Worm (Caenorhabditis elegans): ENCODE results near the gene set-3.
A peak's percentile ranks its signal among the peaks of the same experiment; 100 is the strongest.

Gene set-3

DNA sequence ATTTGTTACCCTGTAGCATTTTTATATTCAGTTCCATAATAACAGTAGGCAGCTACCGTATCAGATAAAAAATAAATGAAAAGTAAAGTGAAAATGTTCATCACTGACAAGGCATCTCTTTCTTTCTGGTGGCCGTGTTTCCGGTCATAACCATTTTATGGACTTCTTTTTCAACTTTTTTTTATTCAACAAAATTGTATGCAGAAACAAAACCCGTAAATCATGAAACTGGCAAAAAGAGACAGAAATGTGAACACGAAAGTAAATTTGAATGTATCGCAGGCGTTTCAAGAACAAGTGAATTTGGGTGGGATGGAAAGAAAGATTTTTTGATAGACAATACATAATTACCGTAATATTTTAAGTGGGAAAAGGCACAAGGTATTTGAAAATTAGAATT is 30.7 kb upstream of the set-3 start, which contains the start of gene clec-162:
clec-162 (minus strand) TSS at position 101 of the 400 bp plus-strand sequence.
- TF ChIP-seq ztf-1 (GFP tag; conservative IDR thresholded peaks at IDR 0.05), result no peak
- TF ChIP-seq lin-39 (tag; optimal IDR thresholded peaks at IDR 0.05), result no peak
- no peak for TF ChIP-seq sma-3 (GFP tag; optimal IDR thresholded peaks at IDR 0.05)
- TF ChIP-seq fos-1 (tag; optimal IDR thresholded peaks at IDR 0.05), result no peak
- TF ChIP-seq elt-3 (tag; optimal IDR thresholded peaks at IDR 0.05), result no peak

DNA sequence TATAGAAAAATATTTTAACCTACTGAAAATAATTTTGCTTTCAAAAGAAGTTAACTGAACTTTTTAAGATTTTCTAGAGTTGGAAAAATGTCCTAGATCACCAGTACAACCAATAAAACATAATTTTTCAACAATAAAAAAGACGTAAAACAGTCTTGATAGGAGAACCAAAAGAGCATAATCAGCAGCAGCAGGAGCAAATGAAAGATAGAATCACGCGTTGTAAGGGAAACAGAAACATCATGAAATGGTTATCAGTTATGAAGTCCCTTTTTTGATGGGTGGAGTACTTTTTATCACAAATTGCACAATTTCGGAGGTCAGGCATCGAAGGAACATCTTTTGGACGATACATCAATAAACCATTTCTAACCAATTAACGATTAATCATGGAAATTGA is 27.6 kb upstream of the set-3 start:
- TF ChIP-seq aly-2 (tag; optimal IDR thresholded peaks at IDR 0.05) (no peak), F13H6.1 (tag; optimal IDR thresholded peaks at IDR 0.05) (peak; percentile 23), peb-1 (tag; optimal IDR thresholded peaks at IDR 0.05) (no peak), gmeb-1 (tag; optimal IDR thresholded peaks at IDR 0.05) (peak; percentile 6), ztf-11 (tag; optimal IDR thresholded peaks at IDR 0.05) (no peak), fos-1 (tag; optimal IDR thresholded peaks at IDR 0.05) (peak; percentile 86), unc-62 (GFP tag; optimal IDR thresholded peaks at IDR 0.05) (no peak), sma-9 (GFP tag; optimal IDR thresholded peaks at IDR 0.05) (peak; percentile 71), sma-9 (tag; optimal IDR thresholded peaks at IDR 0.05) (no peak), ztf-1 (GFP tag; conservative IDR thresholded peaks at IDR 0.05) (no peak), lsy-2 (tag; optimal IDR thresholded peaks at IDR 0.05) (no peak), crh-2 (tag; optimal IDR thresholded peaks at IDR 0.05) (peak; percentile 60)

DNA sequence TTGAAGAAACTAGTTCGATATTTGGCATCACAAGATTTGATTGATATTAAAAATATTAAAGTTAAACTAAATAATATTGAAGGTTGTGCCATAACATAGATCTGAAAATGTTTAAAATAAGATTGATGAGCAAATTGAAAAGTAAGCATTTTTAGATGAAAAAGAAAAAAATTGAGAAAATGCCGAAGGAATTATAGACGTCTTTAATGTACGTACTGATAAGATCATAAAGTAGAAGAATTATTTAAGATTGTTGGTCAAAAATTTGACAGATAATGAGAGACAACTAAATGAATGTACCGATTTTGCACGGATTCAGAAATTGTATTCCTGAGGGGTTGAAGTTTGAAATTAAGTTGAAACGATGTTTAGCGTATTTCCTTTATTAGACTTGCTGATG is 25.8 kb upstream of the set-3 start, which contains the start of gene ncx-7:
ncx-7 (minus strand) TSS at position 101 of the 400 bp plus-strand sequence.
- no peak for TF ChIP-seq nhr-129 (tag; optimal IDR thresholded peaks at IDR 0.05)
- no peak for TF ChIP-seq peb-1 (tag; optimal IDR thresholded peaks at IDR 0.05)
- no peak for TF ChIP-seq nhr-12 (tag; optimal IDR thresholded peaks at IDR 0.05)
- no peak for TF ChIP-seq alr-1 (tag; optimal IDR thresholded peaks at IDR 0.05)
- no peak for TF ChIP-seq dmd-4 (tag; optimal IDR thresholded peaks at IDR 0.05)
- no peak for TF ChIP-seq lin-39 (tag; optimal IDR thresholded peaks at IDR 0.05)
- TF ChIP-seq ama-1 (optimal IDR thresholded peaks at IDR 0.05), result no peak
- TF ChIP-seq ztf-4 (tag; optimal IDR thresholded peaks at IDR 0.05), result no peak
- TF ChIP-seq F13H6.1 (tag; optimal IDR thresholded peaks at IDR 0.05), result no peak
- TF ChIP-seq ztf-1 (GFP tag; conservative IDR thresholded peaks at IDR 0.05), result no peak
- TF ChIP-seq aly-2 (tag; optimal IDR thresholded peaks at IDR 0.05), result no peak
- no peak for TF ChIP-seq blmp-1 (tag; optimal IDR thresholded peaks at IDR 0.05; ENCODE audit: insufficient read depth)
- TF ChIP-seq nhr-10 (tag; optimal IDR thresholded peaks at IDR 0.05), result no peak

DNA sequence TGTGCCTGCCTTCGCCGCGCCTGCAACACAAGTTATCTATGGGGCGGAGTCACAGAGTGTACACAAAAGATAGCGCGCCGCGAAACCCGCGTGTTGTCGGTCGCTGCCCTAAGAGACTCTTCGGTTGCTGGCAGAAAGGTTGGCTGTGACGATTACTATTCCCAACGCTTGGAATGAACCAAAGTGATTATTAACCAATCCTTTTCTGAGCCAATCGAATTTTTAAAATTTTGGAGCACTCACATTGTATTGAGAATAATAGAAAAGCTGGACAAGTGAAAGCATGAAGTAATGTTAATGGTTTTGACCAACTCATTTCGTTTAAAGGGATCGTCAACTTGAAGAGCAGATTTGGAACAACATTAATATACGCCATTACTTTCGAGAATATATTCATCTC is 22.9 kb upstream of the set-3 start:
- TF ChIP-seq lin-13 (GFP tag; optimal IDR thresholded peaks at IDR 0.05) (no peak), nhr-23 (tag; optimal IDR thresholded peaks at IDR 0.05) (no peak), elt-3 (tag; optimal IDR thresholded peaks at IDR 0.05) (no peak), nhr-10 (tag; optimal IDR thresholded peaks at IDR 0.05) (no peak), ztf-4 (tag; optimal IDR thresholded peaks at IDR 0.05) (no peak), nhr-6 (tag; optimal IDR thresholded peaks at IDR 0.05) (no peak), ceh-16 (tag; optimal IDR thresholded peaks at IDR 0.05) (peak; percentile 41), fos-1 (tag; optimal IDR thresholded peaks at IDR 0.05) (peak; percentile 58), dmd-4 (tag; optimal IDR thresholded peaks at IDR 0.05) (no peak), R02D3.7 (tag; optimal IDR thresholded peaks at IDR 0.05) (no peak), unc-55 (GFP tag; optimal IDR thresholded peaks at IDR 0.05) (no peak), nhr-25 (tag; optimal IDR thresholded peaks at IDR 0.05) (peak; percentile 53), mbf-1 (tag; optimal IDR thresholded peaks at IDR 0.05) (no peak), F13H6.1 (tag; optimal IDR thresholded peaks at IDR 0.05) (peak; percentile 66), elt-1 (tag; optimal IDR thresholded peaks at IDR 0.05) (no peak), mab-5 (tag; optimal IDR thresholded peaks at IDR 0.05) (no peak), skn-1 (tag; optimal IDR thresholded peaks at IDR 0.05) (no peak), nhr-77 (tag; optimal IDR thresholded peaks at IDR 0.05) (peak; percentile 30), Y55F3AM.14 (GFP tag; optimal IDR thresholded peaks at IDR 0.05) (peak; percentile 27), nhr-21 (tag; optimal IDR thresholded peaks at IDR 0.05) (peak; percentile 64), peb-1 (tag; optimal IDR thresholded peaks at IDR 0.05) (no peak), lin-39 (tag; optimal IDR thresholded peaks at IDR 0.05) (no peak), ceh-82 (tag; optimal IDR thresholded peaks at IDR 0.05) (no peak), sem-4 (tag; optimal IDR thresholded peaks at IDR 0.05) (no peak), nhr-129 (tag; optimal IDR thresholded peaks at IDR 0.05) (peak; percentile 10), blmp-1 (tag; optimal IDR thresholded peaks at IDR 0.05; ENCODE audit: insufficient read depth) (no peak), unc-39 (tag; optimal IDR thresholded peaks at IDR 0.05) (no peak), snpc-4 (tag; optimal IDR thresholded peaks at IDR 0.05) (peak; percentile 98), ZK546.5 (tag; optimal IDR thresholded peaks at IDR 0.05) (no peak), nhr-12 (tag; optimal IDR thresholded peaks at IDR 0.05) (no peak), nhr-237 (tag; optimal IDR thresholded peaks at IDR 0.05) (no peak), sma-9 (GFP tag; optimal IDR thresholded peaks at IDR 0.05) (peak; percentile 90), sma-9 (tag; optimal IDR thresholded peaks at IDR 0.05) (no peak), zag-1 (tag; optimal IDR thresholded peaks at IDR 0.05) (no peak), egl-27 (tag; optimal IDR thresholded peaks at IDR 0.05) (peak; percentile 22), unc-62 (GFP tag; optimal IDR thresholded peaks at IDR 0.05) (no peak), ztf-11 (tag; optimal IDR thresholded peaks at IDR 0.05) (no peak), mdl-1 (tag; optimal IDR thresholded peaks at IDR 0.05) (peak in 1 of 2 experiments; percentile 42), alr-1 (tag; optimal IDR thresholded peaks at IDR 0.05) (no peak), aly-2 (tag; optimal IDR thresholded peaks at IDR 0.05) (no peak), sma-3 (GFP tag; optimal IDR thresholded peaks at IDR 0.05) (peak; percentile 85)
